Worm (Caenorhabditis elegans) whole organism, L1 larva: Measurements from ENCODE around the gene C05E4.7.

ENCODE experiments used
- C16A3.4 ChIP-seq: fragments of 150-350 bp; optimal IDR thresholded peaks from 2 replicates; lab custom pipeline; 2014; ENCODE audit warnings: missing biosample characterization, missing genetic modification characterization
- C34B4.2 ChIP-seq: sonication (generic microtip); optimal IDR thresholded peaks from 2 replicates; lab custom pipeline; 2017; ENCODE audit warnings: mild to moderate bottlenecking, missing genetic modification characterization, missing compliant biosample characterization
- ceh-88 ChIP-seq: fragments of 200-800 bp; sonication (Bioruptor generic); IDR thresholded peaks from 2 replicates; pipeline ENCODE4 v1.3.6; 2022; ENCODE audit warnings: missing genetic modification characterization, missing compliant biosample characterization
- dsc-1 ChIP-seq: sonication (generic microtip); optimal IDR thresholded peaks from 2 replicates; lab custom pipeline; 2016; ENCODE audit warnings: mild to moderate bottlenecking, missing genetic modification characterization, missing compliant biosample characterization
- efl-1 ChIP-seq, 4 experiments: fragments of 150-350 bp; optimal IDR thresholded peaks in 3 of 4; peaks in 1 of 4; 1 replicate in 1 of 4; 2 replicates in 3 of 4; lab custom pipeline; 2014; ENCODE audit warnings: missing biosample characterization in 2 of 4, missing genetic modification characterization in 2 of 4, missing genetic modification reagents in 2 of 4
- efl-3 ChIP-seq: fragments of 200-800 bp; sonication (Bioruptor generic); optimal IDR thresholded peaks from 2 replicates; lab custom pipeline; 2018; ENCODE audit warnings: mild to moderate bottlenecking, missing genetic modification characterization, missing compliant biosample characterization
- egl-13 ChIP-seq: sonication (generic microtip); optimal IDR thresholded peaks from 2 replicates; lab custom pipeline; 2016; ENCODE audit warnings: missing genotype, missing genetic modification reagents, missing genetic modification characterization, missing compliant biosample characterization
- fkh-8 ChIP-seq: sonication (generic microtip); optimal IDR thresholded peaks from 2 replicates; lab custom pipeline; 2016; ENCODE audit warnings: mild to moderate bottlenecking, missing genetic modification characterization, missing compliant biosample characterization
- fos-1 ChIP-seq: fragments of 150-350 bp; optimal IDR thresholded peaks from 2 replicates; lab custom pipeline; 2014; ENCODE audit warnings: missing biosample characterization, missing genetic modification characterization
- grh-1 ChIP-seq: fragments of 200-800 bp; sonication (Bioruptor generic); IDR thresholded peaks from 2 replicates; pipeline ENCODE4 v1.3.6; 2022; ENCODE audit warnings: missing genetic modification reagents, missing genetic modification characterization, missing compliant biosample characterization
- hlh-17 ChIP-seq: fragments of 200-800 bp; sonication (Bioruptor generic); optimal IDR thresholded peaks from 2 replicates; lab custom pipeline; 2018; ENCODE audit warnings: missing genetic modification characterization, mild to moderate bottlenecking, missing compliant biosample characterization, moderate library complexity, borderline replicate concordance
- hpl-2 ChIP-seq: fragments of 150-350 bp; optimal IDR thresholded peaks from 2 replicates; lab custom pipeline; 2014; ENCODE audit warnings: missing biosample characterization, missing genetic modification reagents, missing genetic modification characterization
- irx-1 ChIP-seq: sonication (generic microtip); optimal IDR thresholded peaks from 2 replicates; lab custom pipeline; 2016; ENCODE audit warnings: missing genetic modification characterization, missing compliant biosample characterization
- lin-14 ChIP-seq: fragments of 200-800 bp; sonication (Bioruptor generic); optimal IDR thresholded peaks from 2 replicates; lab custom pipeline; 2018; ENCODE audit warnings: mild to moderate bottlenecking, missing genetic modification characterization, moderate library complexity, missing compliant biosample characterization
- lin-15B ChIP-seq: fragments of 150-350 bp; sonication (generic microtip); optimal IDR thresholded peaks from 3 replicates; lab custom pipeline; 2014; ENCODE audit warnings: missing biosample characterization, missing genetic modification characterization
- lin-35 ChIP-seq, 2 experiments: fragments of 150-350 bp; optimal IDR thresholded peaks; 2 replicates each; lab custom pipeline; 2014; ENCODE audit warnings: missing biosample characterization in 2 of 2, missing genetic modification characterization in 2 of 2, missing genetic modification reagents in 2 of 2
- lin-39 ChIP-seq: fragments of 150-350 bp; optimal IDR thresholded peaks from 2 replicates; lab custom pipeline; 2014; ENCODE audit warnings: missing biosample characterization, missing genetic modification reagents, missing genetic modification characterization
- lir-3 ChIP-seq: sonication (generic microtip); optimal IDR thresholded peaks from 2 replicates; lab custom pipeline; 2016; ENCODE audit warnings: mild to moderate bottlenecking, missing genetic modification characterization, moderate library complexity, missing compliant biosample characterization; ENCODE audit not compliant: poor library complexity
- lsy-2 ChIP-seq, 2 experiments: fragments of 150-350 bp; optimal IDR thresholded peaks; 2 replicates each; lab custom pipeline; 2014; ENCODE audit warnings: missing biosample characterization in 2 of 2, missing genetic modification characterization in 2 of 2
- mef-2 ChIP-seq: fragments of 150-350 bp; optimal IDR thresholded peaks from 2 replicates; lab custom pipeline; 2014; ENCODE audit warnings: missing biosample characterization, missing genetic modification characterization
- mep-1 ChIP-seq: fragments of 150-350 bp; optimal IDR thresholded peaks from 2 replicates; lab custom pipeline; 2014; ENCODE audit warnings: missing biosample characterization, missing genetic modification characterization
- nhr-11 ChIP-seq: fragments of 150-350 bp; optimal IDR thresholded peaks from 2 replicates; lab custom pipeline; 2014; ENCODE audit warnings: missing biosample characterization, missing genetic modification characterization
- nhr-237 ChIP-seq: fragments of 150-350 bp; optimal IDR thresholded peaks from 2 replicates; lab custom pipeline; 2014; ENCODE audit warnings: missing biosample characterization, missing genetic modification characterization
- nhr-47 ChIP-seq: sonication (generic microtip); optimal IDR thresholded peaks from 2 replicates; lab custom pipeline; 2016; ENCODE audit warnings: mild to moderate bottlenecking, missing genetic modification characterization, moderate library complexity, missing compliant biosample characterization
- nhr-71 ChIP-seq: sonication (generic microtip); optimal IDR thresholded peaks from 2 replicates; lab custom pipeline; 2016; ENCODE audit warnings: mild to moderate bottlenecking, missing genetic modification characterization, moderate library complexity, missing compliant biosample characterization
- nhr-77 ChIP-seq: fragments of 150-350 bp; optimal IDR thresholded peaks from 2 replicates; lab custom pipeline; 2014; ENCODE audit warnings: missing biosample characterization, missing genetic modification characterization
- nhr-85 ChIP-seq: sonication (generic microtip); peaks from one replicate; lab custom pipeline; 2016; ENCODE audit warnings: missing genetic modification characterization, inconsistent platforms, missing compliant biosample characterization
- skn-1 ChIP-seq: fragments of 150-350 bp; optimal IDR thresholded peaks from 2 replicates; lab custom pipeline; 2014; ENCODE audit warnings: missing biosample characterization, missing genetic modification characterization
- snu-23 ChIP-seq: sonication (generic microtip); optimal IDR thresholded peaks from 2 replicates; lab custom pipeline; 2016; ENCODE audit warnings: missing genetic modification characterization, missing compliant biosample characterization
- sox-4 ChIP-seq: sonication (generic microtip); optimal IDR thresholded peaks from 2 replicates; lab custom pipeline; 2016; ENCODE audit warnings: missing genetic modification characterization, missing compliant biosample characterization
- sptf-1 ChIP-seq: fragments of 150-350 bp; optimal IDR thresholded peaks from 2 replicates; lab custom pipeline; 2014; ENCODE audit warnings: missing biosample characterization, missing genetic modification characterization
- sup-37 ChIP-seq: fragments of 200-800 bp; sonication (Bioruptor generic); optimal IDR thresholded peaks from 2 replicates; lab custom pipeline; 2018; ENCODE audit warnings: mild to moderate bottlenecking, missing genetic modification characterization, missing compliant biosample characterization
- swsn-7 ChIP-seq: sonication (generic microtip); optimal IDR thresholded peaks from 2 replicates; lab custom pipeline; 2016; ENCODE audit warnings: missing genetic modification characterization, missing compliant biosample characterization
- tbx-2 ChIP-seq: sonication (generic microtip); optimal IDR thresholded peaks from 2 replicates; lab custom pipeline; 2016; ENCODE audit warnings: missing genetic modification characterization, missing compliant biosample characterization
- tlp-1 ChIP-seq: fragments of 150-350 bp; optimal IDR thresholded peaks from 2 replicates; lab custom pipeline; 2014; ENCODE audit warnings: missing biosample characterization, missing genetic modification characterization
- unc-130 ChIP-seq: fragments of 150-350 bp; optimal IDR thresholded peaks from 2 replicates; lab custom pipeline; 2017; ENCODE audit warnings: missing biosample characterization, missing genetic modification characterization, inconsistent platforms
- unc-62 ChIP-seq: fragments of 150-350 bp; optimal IDR thresholded peaks from 2 replicates; lab custom pipeline; 2014; ENCODE audit warnings: missing biosample characterization, missing genetic modification reagents, missing genetic modification characterization
- unc-98 ChIP-seq: fragments of 200-800 bp; sonication (Bioruptor generic); IDR thresholded peaks from 2 replicates; pipeline ENCODE4 v1.3.6; 2022; ENCODE audit warnings: missing genetic modification characterization, missing compliant biosample characterization
- xbp-1 ChIP-seq: sonication (generic microtip); optimal IDR thresholded peaks from 2 replicates; lab custom pipeline; 2016; ENCODE audit warnings: missing genetic modification characterization, missing compliant biosample characterization
- zag-1 ChIP-seq: fragments of 150-350 bp; optimal IDR thresholded peaks from 2 replicates; lab custom pipeline; 2014; ENCODE audit warnings: missing biosample characterization, missing genetic modification characterization

Gene C05E4.7

ce11 chrV:731330-731729 is 10.6 kb upstream of the C05E4.7 start (continued):
- TF ChIP-seq nhr-85 (tag; lab: Kevin White, UChicago) (peak; percentile 98), sox-4 (tag; lab: Kevin White, UChicago) (peak; percentile 59), zag-1 (no peak), mef-2 (peak; percentile 80), unc-130 (tag; lab: Kevin White, UChicago) (peak; percentile 87), lir-3 (peak; percentile 86), efl-1 (optimal IDR thresholded peaks at IDR 0.05; lab: Kevin White, UChicago) (peak; percentile 58 to 67), efl-1 (GFP tag; optimal IDR thresholded peaks at IDR 0.05 in 1 of 2; lab: Kevin White, UChicago) (peak; percentile 15 to 96), swsn-7 (tag; lab: Kevin White, UChicago) (peak; percentile 89), unc-98 (GFP tag; lab: Robert Waterston, UW) (peak; percentile 63), unc-62 (GFP tag; lab: Kevin White, UChicago) (no peak), nhr-11 (tag; lab: Kevin White, UChicago) (peak; percentile 77), hpl-2 (no peak), nhr-47 (tag; lab: Kevin White, UChicago) (peak; percentile 89), nhr-237 (tag; lab: Kevin White, UChicago) (no peak), C16A3.4 (tag; lab: Kevin White, UChicago) (peak; percentile 86), snu-23 (peak; percentile 96), dsc-1 (tag; lab: Kevin White, UChicago) (peak; percentile 34), C34B4.2 (tag; lab: Kevin White, UChicago) (peak; percentile 52), skn-1 (peak; percentile 79), lin-14 (GFP tag; lab: Kevin White, UChicago) (peak; percentile 100), nhr-77 (tag; lab: Kevin White, UChicago) (peak; percentile 83), tbx-2 (tag; lab: Kevin White, UChicago) (peak; percentile 96), ceh-88 (GFP tag; lab: Robert Waterston, UW) (peak; percentile 75), lin-39 (tag; lab: Kevin White, UChicago) (peak; percentile 83), grh-1 (GFP tag; lab: Robert Waterston, UW) (peak; percentile 84), nhr-71 (tag; lab: Kevin White, UChicago) (peak; percentile 100)

DNA sequence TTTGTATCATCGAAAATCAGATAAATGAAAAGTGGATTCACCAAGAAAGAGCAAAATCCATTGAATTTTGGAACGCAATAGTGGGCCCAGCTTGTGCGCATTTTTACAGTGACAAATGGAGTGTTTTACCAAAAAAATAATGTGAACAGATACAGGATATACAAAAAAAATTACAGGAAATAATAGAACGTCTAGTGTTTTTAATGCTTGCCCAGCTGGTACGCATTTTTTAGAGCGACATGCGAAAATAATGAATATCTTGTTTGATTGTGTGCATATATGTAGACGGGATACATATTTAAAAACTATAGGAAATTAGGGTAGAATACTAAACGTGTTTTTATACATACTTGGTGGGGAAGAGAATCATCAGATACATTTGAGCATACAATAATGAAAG is 5.7 kb upstream of the C05E4.7 start, which contains the start of gene srj-25:
Gene srj-25 (minus strand): TSS at position 101 of the 400 bp plus-strand sequence.
- TF ChIP-seq egl-13 (tag; lab: Kevin White, UChicago) (no peak), snu-23 (no peak), fkh-8 (no peak), sup-37 (GFP tag; lab: Kevin White, UChicago) (no peak), sptf-1 (tag; lab: Kevin White, UChicago) (no peak), nhr-71 (tag; lab: Kevin White, UChicago) (no peak), mep-1 (tag; lab: Kevin White, UChicago) (no peak), xbp-1 (no peak), tlp-1 (tag; lab: Kevin White, UChicago) (no peak), hlh-17 (GFP tag; lab: Kevin White, UChicago) (no peak), lin-15B (tag; lab: Kevin White, UChicago) (no peak), tbx-2 (tag; lab: Kevin White, UChicago) (no peak), nhr-47 (tag; lab: Kevin White, UChicago) (no peak), lin-35 (GFP tag; optimal IDR thresholded peaks at IDR 0.05; lab: Kevin White, UChicago) (no peak), efl-3 (GFP tag; lab: Kevin White, UChicago) (no peak), fos-1 (tag; lab: Kevin White, UChicago) (no peak), irx-1 (tag; lab: Kevin White, UChicago) (no peak), efl-1 (optimal IDR thresholded peaks at IDR 0.05; lab: Kevin White, UChicago) (no peak), efl-1 (GFP tag; optimal IDR thresholded peaks at IDR 0.05 in 1 of 2; lab: Kevin White, UChicago) (no peak), lsy-2 (tag; optimal IDR thresholded peaks at IDR 0.05; lab: Kevin White, UChicago) (no peak), C34B4.2 (tag; lab: Kevin White, UChicago) (no peak)
